Fruit fly (Drosophila melanogaster) whole organism, embryonic: Measurements from ENCODE around the gene FBXO11.

Source experiments
- Abd-B ChIP-seq: fragments of 200-800 bp; sonication (Bioruptor generic); optimal IDR thresholded peaks from 2 replicates; lab custom pipeline; 2018; ENCODE audit warnings: missing biosample characterization, mild to moderate bottlenecking, missing genetic modification characterization, moderate library complexity
- Adf1 ChIP-seq: fragments of 200-800 bp; sonication (Bioruptor generic); IDR thresholded peaks from 2 replicates; pipeline ENCODE4 v1.3.6; 2022; ENCODE audit warnings: missing biosample characterization, missing genetic modification characterization
- Antp ChIP-seq: fragments of 200-800 bp; sonication (Bioruptor generic); optimal IDR thresholded peaks from 3 replicates; lab custom pipeline; 2016; ENCODE audit warnings: missing biosample characterization, missing genetic modification characterization
- Bdp1 ChIP-seq: fragments of 200-800 bp; sonication (Bioruptor generic); optimal IDR thresholded peaks from 3 replicates; lab custom pipeline; 2016; ENCODE audit warnings: missing biosample characterization, missing genetic modification characterization
- CG10366 ChIP-seq: fragments of 200-800 bp; sonication (Bioruptor generic); IDR thresholded peaks from 2 replicates; pipeline ENCODE4 v1.3.6; 2022; ENCODE audit warnings: missing biosample characterization, missing genetic modification characterization
- CG10565 ChIP-seq: fragments of 200-800 bp; sonication (Bioruptor generic); optimal IDR thresholded peaks from 3 replicates; lab custom pipeline; 2016; ENCODE audit warnings: missing biosample characterization, mild to moderate bottlenecking, missing genetic modification characterization
- CG10959 ChIP-seq: fragments of 200-800 bp; sonication (Bioruptor generic); IDR thresholded peaks from 2 replicates; pipeline ENCODE4 v1.3.6; 2022; ENCODE audit warnings: missing biosample characterization, missing genetic modification characterization
- CG10979 ChIP-seq: fragments of 200-800 bp; sonication (Bioruptor generic); optimal IDR thresholded peaks from 2 replicates; lab custom pipeline; 2018; ENCODE audit warnings: missing biosample characterization, mild to moderate bottlenecking, missing genetic modification characterization, moderate library complexity
- CG11085 ChIP-seq: fragments of 200-800 bp; sonication (Bioruptor generic); IDR thresholded peaks from 2 replicates; pipeline ENCODE4 v1.3.6; 2022; ENCODE audit warnings: missing biosample characterization, missing genetic modification characterization
- CG12659 ChIP-seq: fragments of 200-800 bp; sonication (Bioruptor generic); optimal IDR thresholded peaks from 3 replicates; lab custom pipeline; 2017; ENCODE audit warnings: mild to moderate bottlenecking, missing biosample characterization, missing genetic modification reagents, missing genetic modification characterization
- CG12769 ChIP-seq: fragments of 200-800 bp; sonication (Bioruptor generic); optimal IDR thresholded peaks from 2 replicates; lab custom pipeline; 2019; ENCODE audit warnings: missing biosample characterization, mild to moderate bottlenecking, missing genetic modification characterization, moderate library complexity
- CG13624 ChIP-seq: fragments of 200-800 bp; sonication (Bioruptor generic); optimal IDR thresholded peaks from 2 replicates; lab custom pipeline; 2016; ENCODE audit warnings: missing biosample characterization, missing genetic modification characterization
- CG14667 ChIP-seq: fragments of 200-800 bp; sonication (Bioruptor generic); IDR thresholded peaks from 2 replicates; pipeline ENCODE4 v1.3.6; 2022; ENCODE audit warnings: missing biosample characterization, missing genetic modification characterization
- CG14965 ChIP-seq: fragments of 200-800 bp; sonication (Bioruptor generic); optimal IDR thresholded peaks from 2 replicates; lab custom pipeline; 2016; ENCODE audit warnings: missing biosample characterization, missing genetic modification characterization, borderline replicate concordance
- CG16779 ChIP-seq: fragments of 200-800 bp; sonication (Bioruptor generic); IDR thresholded peaks from 2 replicates; pipeline ENCODE4 v1.3.6; 2022; ENCODE audit warnings: missing biosample characterization, missing genetic modification characterization
- CG2116 ChIP-seq: fragments of 200-800 bp; sonication (Bioruptor generic); optimal IDR thresholded peaks from 3 replicates; lab custom pipeline; 2018; ENCODE audit warnings: missing biosample characterization, mild to moderate bottlenecking, missing genetic modification characterization
- CG32532 ChIP-seq: fragments of 200-800 bp; sonication (Bioruptor generic); IDR thresholded peaks from 2 replicates; pipeline ENCODE4 v1.3.6; 2022; ENCODE audit warnings: missing biosample characterization, missing genetic modification characterization
- CG34224 ChIP-seq: fragments of 200-800 bp; sonication (Bioruptor generic); IDR thresholded peaks from 3 replicates; pipeline ENCODE4 v1.3.6; 2022; ENCODE audit warnings: missing biosample characterization, missing genetic modification characterization; ENCODE audit not compliant: partially characterized antibody
- CG3847 ChIP-seq: fragments of 200-800 bp; sonication (Bioruptor generic); IDR thresholded peaks from 2 replicates; pipeline ENCODE4 v1.3.6; 2022; ENCODE audit warnings: missing biosample characterization, missing genetic modification characterization
- CG4360 ChIP-seq: fragments of 200-800 bp; sonication (Bioruptor generic); IDR thresholded peaks from 2 replicates; pipeline ENCODE4 v1.3.6; 2022; ENCODE audit warnings: missing biosample characterization, missing genetic modification characterization
- CG4730 ChIP-seq: fragments of 200-800 bp; sonication (Bioruptor generic); IDR thresholded peaks from 2 replicates; pipeline ENCODE4 v1.3.6; 2022; ENCODE audit warnings: missing biosample characterization, missing genetic modification characterization
- CG7745 ChIP-seq: fragments of 200-800 bp; sonication (Bioruptor generic); optimal IDR thresholded peaks from 2 replicates; lab custom pipeline; 2018; ENCODE audit warnings: missing biosample characterization, mild to moderate bottlenecking, missing genetic modification characterization, moderate library complexity
- CG7963 ChIP-seq: fragments of 200-800 bp; sonication (Bioruptor generic); IDR thresholded peaks from 3 replicates; pipeline ENCODE4 v1.3.6; 2022; ENCODE audit warnings: missing biosample characterization, missing genetic modification characterization; ENCODE audit not compliant: partially characterized antibody
- CG8089 ChIP-seq: fragments of 200-800 bp; sonication (Bioruptor generic); optimal IDR thresholded peaks from 3 replicates; lab custom pipeline; 2016; ENCODE audit warnings: missing biosample characterization, missing genetic modification characterization
- Chrac-16 ChIP-seq: fragments of 200-800 bp; sonication (Bioruptor generic); optimal IDR thresholded peaks from 3 replicates; lab custom pipeline; 2016; ENCODE audit warnings: missing biosample characterization, missing genetic modification characterization
- CoRest ChIP-seq: fragments of 200-800 bp; sonication (Bioruptor generic); optimal IDR thresholded peaks from 3 replicates; lab custom pipeline; 2018; ENCODE audit warnings: missing biosample characterization, mild to moderate bottlenecking, missing genetic modification characterization, moderate library complexity
- Dref ChIP-seq: fragments of 200-800 bp; sonication (Bioruptor generic); IDR thresholded peaks from 2 replicates; pipeline ENCODE4 v1.3.6; 2022; ENCODE audit warnings: missing biosample characterization, missing genetic modification characterization
- Fer1 ChIP-seq: fragments of 200-800 bp; sonication (Bioruptor generic); optimal IDR thresholded peaks from 2 replicates; lab custom pipeline; 2017; ENCODE audit warnings: missing biosample characterization, mild to moderate bottlenecking, missing genetic modification characterization
- Hey ChIP-seq: fragments of 200-800 bp; sonication (Bioruptor generic); optimal IDR thresholded peaks from 3 replicates; lab custom pipeline; 2018; ENCODE audit warnings: missing biosample characterization, mild to moderate bottlenecking, missing genetic modification characterization
- HmgD ChIP-seq: fragments of 200-800 bp; sonication (Bioruptor generic); optimal IDR thresholded peaks from 3 replicates; lab custom pipeline; 2016; ENCODE audit warnings: missing biosample characterization, missing genetic modification characterization
- HmgZ ChIP-seq: fragments of 200-800 bp; sonication (Bioruptor generic); optimal IDR thresholded peaks from 2 replicates; lab custom pipeline; 2018; ENCODE audit warnings: missing biosample characterization, mild to moderate bottlenecking, missing genetic modification characterization
- Mes4 ChIP-seq: fragments of 200-800 bp; sonication (Bioruptor generic); optimal IDR thresholded peaks from 2 replicates; lab custom pipeline; 2016; ENCODE audit warnings: missing biosample characterization, missing genetic modification characterization
- Nf-YB ChIP-seq: fragments of 200-800 bp; sonication (Bioruptor generic); optimal IDR thresholded peaks from 3 replicates; lab custom pipeline; 2019; ENCODE audit warnings: missing biosample characterization, mild to moderate bottlenecking, missing genetic modification characterization, moderate library complexity
- NfI ChIP-seq: fragments of 200-800 bp; sonication (Bioruptor generic); optimal IDR thresholded peaks from 3 replicates; lab custom pipeline; 2018; ENCODE audit warnings: missing biosample characterization, mild to moderate bottlenecking, missing genetic modification characterization, moderate library complexity
- Rx ChIP-seq: fragments of 200-800 bp; sonication (Bioruptor generic); IDR thresholded peaks from 2 replicates; pipeline ENCODE4 v1.3.6; 2022; ENCODE audit warnings: missing biosample characterization, missing genetic modification characterization
- Tbp ChIP-seq: fragments of >200 bp; optimal IDR thresholded peaks from 2 replicates; lab custom pipeline; 2018; ENCODE audit warnings: missing biosample characterization, missing genetic modification characterization
- ac ChIP-seq: fragments of 200-800 bp; sonication (Bioruptor generic); optimal IDR thresholded peaks from 3 replicates; lab custom pipeline; 2017; ENCODE audit warnings: missing biosample characterization, mild to moderate bottlenecking, missing genetic modification characterization
- chif ChIP-seq, 2 experiments: fragments of 200-800 bp; sonication (Bioruptor generic); optimal IDR thresholded peaks; 3 replicates each; lab custom pipeline; 2016; ENCODE audit warnings: missing biosample characterization in 2 of 2, missing genetic modification characterization in 2 of 2
- fru ChIP-seq: fragments of >200 bp; optimal IDR thresholded peaks from 2 replicates; lab custom pipeline; 2017
- ken ChIP-seq: fragments of 200-800 bp; sonication (Bioruptor generic); IDR thresholded peaks from 3 replicates; pipeline ENCODE4 v1.3.6; 2022; ENCODE audit warnings: missing biosample characterization, missing genetic modification characterization
- klu ChIP-seq: fragments of 200-800 bp; sonication (Bioruptor generic); IDR thresholded peaks from 2 replicates; pipeline ENCODE4 v1.3.6; 2022; ENCODE audit warnings: missing biosample characterization, missing genetic modification characterization
- lab ChIP-seq: fragments of 200-800 bp; sonication (Bioruptor generic); optimal IDR thresholded peaks from 3 replicates; lab custom pipeline; 2017; ENCODE audit warnings: missing biosample characterization, missing genetic modification characterization, mild to moderate bottlenecking, moderate library complexity, missing genetic modification reagents
- maf-S ChIP-seq: fragments of 200-800 bp; sonication (Bioruptor generic); optimal IDR thresholded peaks from 2 replicates; lab custom pipeline; 2016; ENCODE audit warnings: missing biosample characterization, missing genetic modification characterization
- nerfin-2 ChIP-seq: fragments of 200-800 bp; sonication (Bioruptor generic); IDR thresholded peaks from 2 replicates; pipeline ENCODE4 v1.3.6; 2022; ENCODE audit warnings: missing biosample characterization, missing genetic modification characterization; ENCODE audit not compliant: partially characterized antibody
- nom ChIP-seq: fragments of 200-800 bp; sonication (Bioruptor generic); optimal IDR thresholded peaks from 2 replicates; lab custom pipeline; 2017; ENCODE audit warnings: missing biosample characterization, missing genetic modification characterization, mild to moderate bottlenecking, moderate library complexity, missing genetic modification reagents
- otp ChIP-seq: fragments of 200-800 bp; sonication (Bioruptor generic); IDR thresholded peaks from 3 replicates; pipeline ENCODE4, ENCODE4 v1.3.6; 2022; ENCODE audit warnings: missing biosample characterization, missing genetic modification characterization
- run ChIP-seq: fragments of 200-800 bp; sonication (Bioruptor generic); optimal IDR thresholded peaks from 3 replicates; lab custom pipeline; 2018; ENCODE audit warnings: missing biosample characterization, mild to moderate bottlenecking, missing genetic modification characterization
- tio ChIP-seq: fragments of 200-800 bp; sonication (Bioruptor generic); optimal IDR thresholded peaks from 2 replicates; lab custom pipeline; 2017; ENCODE audit warnings: missing biosample characterization, missing genetic modification characterization, inconsistent platforms
- tup ChIP-seq: fragments of 200-800 bp; sonication (Bioruptor generic); optimal IDR thresholded peaks from 2 replicates; lab custom pipeline; 2016; ENCODE audit warnings: missing biosample characterization, mild to moderate bottlenecking, missing genetic modification characterization, moderate library complexity
- zen2 ChIP-seq: fragments of 200-800 bp; sonication (Bioruptor generic); IDR thresholded peaks from 3 replicates; pipeline ENCODE4 v1.3.6; 2022; ENCODE audit warnings: missing biosample characterization, missing genetic modification characterization; ENCODE audit not compliant: partially characterized antibody
- zfh1 ChIP-seq: fragments of 200-800 bp; sonication (Bioruptor generic); IDR thresholded peaks from 3 replicates; pipeline ENCODE4 v1.3.6; 2022; ENCODE audit warnings: missing biosample characterization, missing genetic modification characterization

The FBXO11 gene

dm6 chr3R:9777941-9778360 is 31.2 kb downstream of the FBXO11 start, which contains the start of gene RpS29 (continued):
- TF ChIP-seq Dref (GFP tag; lab: Robert Waterston, UW) (peak; percentile 98), CG2116 (GFP tag; lab: Kevin White, UChicago) (peak; percentile 98), tup (GFP tag; lab: Kevin White, UChicago) (peak; percentile 45), CG10979 (tag; lab: Kevin White, UChicago) (peak; percentile 36), CG12659 (GFP tag; lab: Kevin White, UChicago) (peak; percentile 92), zfh1 (GFP tag; lab: Robert Waterston, UW) (peak; percentile 84), chif (GFP tag; optimal IDR thresholded peaks at IDR 0.05; lab: Kevin White, UChicago) (peak; percentile 57 to 70), CG3847 (GFP tag; lab: Robert Waterston, UW) (peak; percentile 97), CG11085 (peak; percentile 79), CG34224 (peak; percentile 93), maf-S (GFP tag; lab: Kevin White, UChicago) (peak; percentile 84), CG12769 (tag; lab: Kevin White, UChicago) (peak; percentile 89), CG14667 (GFP tag; lab: Robert Waterston, UW) (peak; percentile 54; the same call in 1 of the 2 replicates), CG7963 (GFP tag; lab: Robert Waterston, UW) (peak; percentile 79), ac (GFP tag; lab: Kevin White, UChicago) (no peak), Rx (GFP tag; lab: Robert Waterston, UW) (peak; percentile 73), Fer1 (peak; percentile 89), CG4730 (peak; percentile 46; the same call in 1 of the 2 replicates), Antp (GFP tag; lab: Kevin White, UChicago) (peak; percentile 91), CG14965 (GFP tag; lab: Kevin White, UChicago) (peak; percentile 21), CG7745 (tag; lab: Kevin White, UChicago) (peak; percentile 1), Mes4 (GFP tag; lab: Kevin White, UChicago) (peak; percentile 84), ken (peak; percentile 92), NfI (GFP tag; lab: Kevin White, UChicago) (peak; percentile 87), Nf-YB (peak; percentile 49), Abd-B (GFP tag; lab: Kevin White, UChicago) (peak; percentile 40), fru (lab: Kevin White, UChicago) (no peak), CG4360 (GFP tag; lab: Robert Waterston, UW) (no peak), Chrac-16 (GFP tag; lab: Kevin White, UChicago) (peak; percentile 83), klu (GFP tag; lab: Robert Waterston, UW) (peak; percentile 31; the same call in 1 of the 2 replicates), CoRest (peak; percentile 63), CG13624 (GFP tag; lab: Kevin White, UChicago) (peak; percentile 92), nom (GFP tag; lab: Kevin White, UChicago) (peak; percentile 78), run (tag; lab: Kevin White, UChicago) (peak; percentile 49), CG10565 (GFP tag; lab: Kevin White, UChicago) (no peak), Adf1 (GFP tag; lab: Robert Waterston, UW) (peak; percentile 74), CG8089 (GFP tag; lab: Kevin White, UChicago) (peak; percentile 80), CG16779 (GFP tag; lab: Robert Waterston, UW) (peak; percentile 67), otp (GFP tag; lab: Robert Waterston, UW) (peak; percentile 66; the same call in 2 of the 3 replicates), Hey (tag; lab: Kevin White, UChicago) (peak; percentile 74), Bdp1 (GFP tag; lab: Kevin White, UChicago) (peak; percentile 76), lab (GFP tag; lab: Kevin White, UChicago) (peak; percentile 93), Tbp (GFP tag; lab: Kevin White, UChicago) (peak; percentile 61), HmgD (GFP tag; lab: Kevin White, UChicago) (peak; percentile 92), tio (GFP tag; lab: Kevin White, UChicago) (no peak), CG10366 (GFP tag; lab: Robert Waterston, UW) (peak; percentile 86), CG32532 (GFP tag; lab: Robert Waterston, UW) (peak; percentile 89), HmgZ (peak; percentile 95), nerfin-2 (GFP tag; lab: Robert Waterston, UW) (peak; percentile 70), CG10959 (GFP tag; lab: Robert Waterston, UW) (peak; percentile 41; the same call in 1 of the 2 replicates), zen2 (GFP tag; lab: Robert Waterston, UW) (peak; percentile 93)
